Fruit fly (Drosophila melanogaster) Kc167 (cell line): ENCODE measurements around the gene CG32767.

Source experiments
- Myc ChIP-seq: fragments of >200 bp; optimal IDR thresholded peaks from 2 replicates; lab custom pipeline; 2017; ENCODE audit warnings: missing external identifiers
- Sin3A ChIP-seq: fragments of >200 bp; optimal IDR thresholded peaks from 2 replicates; lab custom pipeline; 2018; ENCODE audit warnings: missing external identifiers
- h ChIP-seq: fragments of >200 bp; optimal IDR thresholded peaks from 3 replicates; lab custom pipeline; 2018; ENCODE audit warnings: missing external identifiers
- insv ChIP-seq: fragments of >200 bp; optimal IDR thresholded peaks from 3 replicates; lab custom pipeline; 2018; ENCODE audit warnings: missing external identifiers
- psq ChIP-seq: fragments of >200 bp; optimal IDR thresholded peaks from 2 replicates; lab custom pipeline; 2017; ENCODE audit warnings: missing external identifiers
- ttk ChIP-seq: sonication (Bioruptor generic); optimal IDR thresholded peaks from 2 replicates; lab custom pipeline; 2017; ENCODE audit warnings: missing external identifiers

CG32767 gene

dm6 chrX:5058688-5059087, 25.9 kb downstream of the CG32767 start:
- TF ChIP-seq Sin3A (lab: Kevin White, UChicago) (no peak), psq (lab: Kevin White, UChicago) (no peak), Myc (lab: Kevin White, UChicago) (no peak), ttk (lab: Kevin White, UChicago) (no peak), insv (lab: Kevin White, UChicago) (no peak), h (lab: Kevin White, UChicago) (no peak)

dm6 chrX:5056076-5056475, 28.5 kb downstream of the CG32767 start:
- TF ChIP-seq h (lab: Kevin White, UChicago) (no peak), ttk (lab: Kevin White, UChicago) (no peak), Sin3A (lab: Kevin White, UChicago) (no peak), psq (lab: Kevin White, UChicago) (no peak), insv (lab: Kevin White, UChicago) (no peak), Myc (lab: Kevin White, UChicago) (no peak)

dm6 chrX:5055011-5055410, 29.6 kb downstream of the CG32767 start:
- TF ChIP-seq psq (lab: Kevin White, UChicago) (no peak), ttk (lab: Kevin White, UChicago) (no peak), h (lab: Kevin White, UChicago) (no peak), Sin3A (lab: Kevin White, UChicago) (no peak), Myc (lab: Kevin White, UChicago) (no peak), insv (lab: Kevin White, UChicago) (no peak)

- no peak for TF ChIP-seq Sin3A (lab: Kevin White, UChicago)
- TF ChIP-seq ttk (lab: Kevin White, UChicago), result no peak
- TF ChIP-seq insv (lab: Kevin White, UChicago), result no peak
- no peak for TF ChIP-seq Myc (lab: Kevin White, UChicago)
- no peak for TF ChIP-seq h (lab: Kevin White, UChicago)
- no peak for TF ChIP-seq psq (lab: Kevin White, UChicago)
These were observed 31.6 kb downstream of the CG32767 start for dm6 chrX:5052994-5053393.

dm6 chrX:5051049-5051448, 33.5 kb downstream of the CG32767 start:
- no peak for TF ChIP-seq Sin3A (lab: Kevin White, UChicago)
- TF ChIP-seq insv (lab: Kevin White, UChicago), result no peak
- no peak for TF ChIP-seq Myc (lab: Kevin White, UChicago)
- no peak for TF ChIP-seq psq (lab: Kevin White, UChicago)
- no peak for TF ChIP-seq ttk (lab: Kevin White, UChicago)
- no peak for TF ChIP-seq h (lab: Kevin White, UChicago)

dm6 chrX:5047886-5048533, 36.6 kb downstream of the CG32767 start, which contains the start of gene ovo:
ovo (plus strand) TSS chrX:5048273.
- TF ChIP-seq psq (lab: Kevin White, UChicago) (no peak), Myc (lab: Kevin White, UChicago) (no peak), insv (lab: Kevin White, UChicago) (no peak)

dm6 chrX:5046895-5047306, 37.7 kb downstream of the CG32767 start:
- TF ChIP-seq psq (lab: Kevin White, UChicago), result no peak
- no peak for TF ChIP-seq Myc (lab: Kevin White, UChicago)
- no peak for TF ChIP-seq h (lab: Kevin White, UChicago)

dm6 chrX:5046256-5046894, 38.2 kb downstream of the CG32767 start:
- no peak for TF ChIP-seq insv (lab: Kevin White, UChicago)
- no peak for TF ChIP-seq h (lab: Kevin White, UChicago)

dm6 chrX:5045158-5045557, 39.4 kb downstream of the CG32767 start:
- TF ChIP-seq Myc (lab: Kevin White, UChicago) (no peak), Sin3A (lab: Kevin White, UChicago) (no peak), insv (lab: Kevin White, UChicago) (no peak), psq (lab: Kevin White, UChicago) (no peak), h (lab: Kevin White, UChicago) (no peak), ttk (lab: Kevin White, UChicago) (no peak)

dm6 chrX:5044433-5045110, 40.0 kb downstream of the CG32767 start:
- TF ChIP-seq Myc (lab: Kevin White, UChicago) (no peak), Sin3A (lab: Kevin White, UChicago) (no peak), h (lab: Kevin White, UChicago) (no peak), ttk (lab: Kevin White, UChicago) (no peak), insv (lab: Kevin White, UChicago) (no peak), psq (lab: Kevin White, UChicago) (no peak)

dm6 chrX:5041525-5042454, 42.8 kb downstream of the CG32767 start:
- TF ChIP-seq psq (lab: Kevin White, UChicago) (no peak), ttk (lab: Kevin White, UChicago) (no peak), h (lab: Kevin White, UChicago) (no peak), insv (lab: Kevin White, UChicago) (no peak), Sin3A (lab: Kevin White, UChicago) (no peak), Myc (lab: Kevin White, UChicago) (no peak)
